Worm (Caenorhabditis elegans) whole organism, midembryonic: ENCODE results near the gene lron-10.

Experiments
- flt-1 ChIP-seq: fragments of 200-800 bp; sonication (Bioruptor generic); IDR thresholded peaks from 2 replicates; pipeline ENCODE4 v1.3.6; 2022; ENCODE audit warnings: missing genetic modification characterization, missing compliant biosample characterization
- klf-2 ChIP-seq: fragments of 200-800 bp; sonication (Bioruptor generic); conservative IDR thresholded peaks from 2 replicates; pipeline ENCODE4 v1.3.6; 2022; ENCODE audit warnings: missing genetic modification reagents, missing genetic modification characterization, missing compliant biosample characterization
- ztf-29 ChIP-seq: fragments of 200-800 bp; sonication (Bioruptor generic); IDR thresholded peaks from 2 replicates; pipeline ENCODE4 v1.3.6; 2022; ENCODE audit warnings: missing genetic modification reagents, missing genetic modification characterization, missing compliant biosample characterization

ce11 chrIII:10599699-10600098 lies 21.5 kb downstream of the lron-10 start:
- no peak for TF ChIP-seq flt-1 (GFP tag; lab: Robert Waterston, UW)
- no peak for TF ChIP-seq klf-2 (GFP tag; lab: Robert Waterston, UW)
- no peak for TF ChIP-seq ztf-29 (GFP tag; lab: Robert Waterston, UW)
